Worm (Caenorhabditis elegans) whole organism, L4 larva: Measurements from ENCODE around the gene C17H12.10.

ENCODE experiments used
- F37D6.2 ChIP-seq: sonication (generic microtip); optimal IDR thresholded peaks from 2 replicates; lab custom pipeline; 2016; ENCODE audit warnings: mild to moderate bottlenecking, missing genetic modification characterization, missing compliant biosample characterization
- R02D3.7 ChIP-seq: fragments of 150-350 bp; sonication (generic microtip); optimal IDR thresholded peaks from 3 replicates; lab custom pipeline; 2014; ENCODE audit warnings: missing biosample characterization, missing genetic modification characterization
- T20F7.1 ChIP-seq: fragments of 200-800 bp; sonication (Bioruptor generic); optimal IDR thresholded peaks from 2 replicates; lab custom pipeline; 2018; ENCODE audit warnings: mild to moderate bottlenecking, missing genetic modification characterization, missing compliant biosample characterization
- T26A8.4 ChIP-seq: fragments of 200-800 bp; sonication (Bioruptor generic); IDR thresholded peaks from 2 replicates; pipeline ENCODE4 v1.3.6; 2022; ENCODE audit warnings: missing genetic modification characterization, missing compliant biosample characterization
- Y75B8A.6 ChIP-seq: fragments of 200-800 bp; sonication (Bioruptor generic); IDR thresholded peaks from 2 replicates; pipeline ENCODE4 v1.3.6; 2022; ENCODE audit warnings: missing genetic modification reagents, missing genetic modification characterization, missing compliant biosample characterization
- aha-1 ChIP-seq: fragments of 150-350 bp; peaks from one replicate; lab custom pipeline; 2014; ENCODE audit warnings: missing biosample characterization, missing genetic modification characterization
- ceh-20 ChIP-seq: fragments of 200-800 bp; sonication (Bioruptor generic); IDR thresholded peaks from 2 replicates; pipeline ENCODE4 v1.3.6; 2022; ENCODE audit warnings: missing genetic modification reagents, missing genetic modification characterization, missing compliant biosample characterization
- ces-1 ChIP-seq: fragments of 150-350 bp; sonication (generic microtip); optimal IDR thresholded peaks from 4 replicates; lab custom pipeline; 2014; ENCODE audit warnings: missing biosample characterization, missing genetic modification reagents, missing genetic modification characterization
- ctbp-1 ChIP-seq: fragments of 200-800 bp; sonication (Bioruptor generic); IDR thresholded peaks from 2 replicates; pipeline ENCODE4 v1.3.6; 2022; ENCODE audit warnings: missing genetic modification reagents, missing genetic modification characterization, missing compliant biosample characterization
- daf-16 ChIP-seq, 3 experiments: sonication (generic microtip); optimal IDR thresholded peaks; 2 replicates each; lab custom pipeline; 2016 to 2017; ENCODE audit warnings: missing genetic modification characterization in 3 of 3, missing genetic modification reagents in 3 of 3, mild to moderate bottlenecking in 2 of 3, missing compliant biosample characterization in 2 of 3, missing biosample characterization in 1 of 3, moderate library complexity in 1 of 3
- daf-19 ChIP-seq: fragments of 200-800 bp; sonication (Bioruptor generic); conservative IDR thresholded peaks from 2 replicates; pipeline ENCODE4 v1.3.6; 2022; ENCODE audit warnings: missing genetic modification characterization, missing compliant biosample characterization
- daf-8 ChIP-seq: fragments of 200-800 bp; sonication (Bioruptor generic); IDR thresholded peaks from 2 replicates; pipeline ENCODE4 v1.3.6; 2022; ENCODE audit warnings: missing genetic modification characterization, missing compliant biosample characterization
- dmd-6 ChIP-seq: fragments of 200-800 bp; sonication (Bioruptor generic); IDR thresholded peaks from 2 replicates; pipeline ENCODE4 v1.3.6; 2022; ENCODE audit warnings: missing genetic modification reagents, missing genetic modification characterization, missing compliant biosample characterization
- dmd-8 ChIP-seq: fragments of 200-800 bp; sonication (Bioruptor generic); IDR thresholded peaks from 2 replicates; pipeline ENCODE4 v1.3.6; 2022; ENCODE audit warnings: missing genetic modification characterization, missing compliant biosample characterization
- dmd-9 ChIP-seq: fragments of 200-800 bp; sonication (Bioruptor generic); IDR thresholded peaks from 2 replicates; pipeline ENCODE4 v1.3.6; 2022; ENCODE audit warnings: missing genetic modification reagents, missing genetic modification characterization, missing compliant biosample characterization
- dve-1 ChIP-seq: sonication (generic microtip); optimal IDR thresholded peaks from 2 replicates; lab custom pipeline; 2017; ENCODE audit warnings: antibody characterized with exemption, mild to moderate bottlenecking, missing genetic modification characterization, missing compliant biosample characterization; ENCODE audit not compliant: insufficient read depth
- egl-27 ChIP-seq: sonication (generic microtip); optimal IDR thresholded peaks from 3 replicates; lab custom pipeline; 2017; ENCODE audit warnings: missing biosample characterization, missing genetic modification reagents, missing genetic modification characterization
- fkh-10 ChIP-seq: fragments of 150-350 bp; optimal IDR thresholded peaks from 2 replicates; lab custom pipeline; 2014; ENCODE audit warnings: missing biosample characterization, missing genetic modification reagents, missing genetic modification characterization
- gei-8 ChIP-seq: fragments of 200-800 bp; sonication (Bioruptor generic); optimal IDR thresholded peaks from 2 replicates; lab custom pipeline; 2018; ENCODE audit warnings: mild to moderate bottlenecking, missing genetic modification characterization, missing compliant biosample characterization
- hif-1 ChIP-seq, 2 experiments: sonication (generic microtip); optimal IDR thresholded peaks; 2 replicates each; lab custom pipeline; 2016 to 2017; ENCODE audit warnings: missing compliant biosample characterization in 2 of 2, missing genetic modification characterization in 2 of 2, missing genetic modification reagents in 2 of 2, missing genotype in 2 of 2, mild to moderate bottlenecking in 1 of 2
- hlh-11 ChIP-seq: fragments of 200-800 bp; sonication (Bioruptor generic); optimal IDR thresholded peaks from 2 replicates; lab custom pipeline; 2018; ENCODE audit warnings: mild to moderate bottlenecking, missing genetic modification characterization, missing compliant biosample characterization
- lin-13 ChIP-seq: fragments of 150-350 bp; optimal IDR thresholded peaks from 2 replicates; lab custom pipeline; 2014; ENCODE audit warnings: missing biosample characterization, missing genetic modification reagents, missing genetic modification characterization
- madf-5 ChIP-seq, 2 experiments: fragments of 200-800 bp; sonication (Bioruptor generic); IDR thresholded peaks; 2 replicates each; pipeline ENCODE4 v1.3.6; 2022; ENCODE audit warnings: missing compliant biosample characterization in 2 of 2, missing genetic modification characterization in 2 of 2
- madf-9 ChIP-seq: fragments of 200-800 bp; sonication (Bioruptor generic); conservative IDR thresholded peaks from 2 replicates; pipeline ENCODE4 v1.3.6; 2022; ENCODE audit warnings: missing genetic modification reagents, missing genetic modification characterization, missing compliant biosample characterization
- mdt-29 ChIP-seq: fragments of 200-800 bp; sonication (Bioruptor generic); IDR thresholded peaks from 2 replicates; pipeline ENCODE4 v1.3.6; 2022; ENCODE audit warnings: missing genetic modification reagents, missing genetic modification characterization, missing compliant biosample characterization
- mxl-3 ChIP-seq: fragments of 200-800 bp; sonication (Bioruptor generic); optimal IDR thresholded peaks from 2 replicates; lab custom pipeline; 2018; ENCODE audit warnings: mild to moderate bottlenecking, missing genetic modification characterization, missing compliant biosample characterization
- nhr-10 ChIP-seq: fragments of 150-350 bp; optimal IDR thresholded peaks from 2 replicates; lab custom pipeline; 2014; ENCODE audit warnings: missing biosample characterization, missing genetic modification characterization
- nhr-102 ChIP-seq: sonication (generic microtip); optimal IDR thresholded peaks from 2 replicates; lab custom pipeline; 2016; ENCODE audit warnings: mild to moderate bottlenecking, missing genetic modification characterization, moderate library complexity, missing compliant biosample characterization
- nhr-25 ChIP-seq: sonication (generic microtip); optimal IDR thresholded peaks from 2 replicates; lab custom pipeline; 2017; ENCODE audit warnings: missing genetic modification characterization, mild to moderate bottlenecking, missing compliant biosample characterization, antibody characterized with exemption, moderate library complexity, borderline replicate concordance; ENCODE audit not compliant: insufficient read depth
- nhr-28 ChIP-seq: fragments of 150-350 bp; optimal IDR thresholded peaks from 2 replicates; lab custom pipeline; 2014; ENCODE audit warnings: missing biosample characterization, missing genetic modification characterization
- nhr-42 ChIP-seq: fragments of 200-800 bp; sonication (Bioruptor generic); IDR thresholded peaks from 2 replicates; pipeline ENCODE4 v1.3.6; 2022; ENCODE audit warnings: missing genetic modification characterization, missing compliant biosample characterization
- nhr-48 ChIP-seq: sonication (generic microtip); optimal IDR thresholded peaks from 2 replicates; lab custom pipeline; 2016; ENCODE audit warnings: mild to moderate bottlenecking, missing genetic modification characterization, missing compliant biosample characterization
- nhr-6 ChIP-seq: fragments of 150-350 bp; optimal IDR thresholded peaks from 2 replicates; lab custom pipeline; 2014; ENCODE audit warnings: missing biosample characterization, missing genetic modification characterization
- nhr-77 ChIP-seq: fragments of 150-350 bp; optimal IDR thresholded peaks from 2 replicates; lab custom pipeline; 2014; ENCODE audit warnings: missing biosample characterization, missing genetic modification characterization
- php-3 ChIP-seq: fragments of 200-800 bp; sonication (Bioruptor generic); IDR thresholded peaks from 2 replicates; pipeline ENCODE4 v1.3.6; 2022; ENCODE audit warnings: missing genetic modification reagents, missing genetic modification characterization, missing compliant biosample characterization
- pqm-1 ChIP-seq: sonication (generic microtip); optimal IDR thresholded peaks from 2 replicates; lab custom pipeline; 2017; ENCODE audit warnings: missing biosample characterization, missing genetic modification characterization
- spr-1 ChIP-seq: sonication (generic microtip); optimal IDR thresholded peaks from 2 replicates; lab custom pipeline; 2016; ENCODE audit warnings: mild to moderate bottlenecking, missing genetic modification characterization, missing compliant biosample characterization
- unc-62 ChIP-seq, 3 experiments: fragments of 150-350 bp in 1 of 3; sonication (generic microtip); optimal IDR thresholded peaks in 2 of 3; peaks in 1 of 3; 1 replicate in 1 of 3; 2 replicates in 2 of 3; lab custom pipeline; 2014 to 2017; ENCODE audit warnings: missing biosample characterization in 3 of 3, missing genetic modification characterization in 3 of 3, missing genetic modification reagents in 3 of 3, missing genotype in 1 of 3
- vab-7 ChIP-seq: fragments of 200-800 bp; sonication (Bioruptor generic); IDR thresholded peaks from 2 replicates; pipeline ENCODE4 v1.3.6; 2022; ENCODE audit warnings: missing genetic modification reagents, missing genetic modification characterization, missing compliant biosample characterization
- zag-1 ChIP-seq: fragments of 150-350 bp; optimal IDR thresholded peaks from 2 replicates; lab custom pipeline; 2014; ENCODE audit warnings: missing biosample characterization, missing genetic modification characterization
- zfp-3 ChIP-seq: fragments of 200-800 bp; sonication (Bioruptor generic); conservative IDR thresholded peaks from 2 replicates; pipeline ENCODE4 v1.3.6; 2022; ENCODE audit warnings: missing genetic modification reagents, missing genetic modification characterization, missing compliant biosample characterization
- ztf-11 ChIP-seq: fragments of 150-350 bp; optimal IDR thresholded peaks from 2 replicates; lab custom pipeline; 2014; ENCODE audit warnings: missing biosample characterization, missing genetic modification characterization

Gene C17H12.10

ce11 chrIV:6795529-6795928 lies 11.1 kb upstream of the C17H12.10 start, which contains the start of the genes C17H12.3 and C17H12.12:
TSS of gene C17H12.3 (minus strand) at chrIV:6795629.
TSS of gene C17H12.12 (plus strand) at chrIV:6795924.
- TF ChIP-seq ces-1 (GFP tag; lab: Kevin White, UChicago), result no peak
- TF ChIP-seq madf-5 (GFP tag; IDR thresholded peaks at IDR 0.05; lab: Robert Waterston, UW), result no peak
- TF ChIP-seq T20F7.1, result no peak
- TF ChIP-seq spr-1 (tag; lab: Kevin White, UChicago), result no peak
- no peak for TF ChIP-seq ctbp-1
- no peak for TF ChIP-seq nhr-102 (tag; lab: Kevin White, UChicago)
- TF ChIP-seq nhr-25 (tag; lab: Kevin White, UChicago), result no peak
- TF ChIP-seq egl-27 (tag; lab: Kevin White, UChicago), result no peak
- TF ChIP-seq vab-7 (GFP tag; lab: Robert Waterston, UW), result no peak
- TF ChIP-seq dmd-9 (GFP tag; lab: Robert Waterston, UW), result no peak
- no peak for TF ChIP-seq R02D3.7
- TF ChIP-seq madf-9, result no peak
- TF ChIP-seq Y75B8A.6, result no peak
- TF ChIP-seq hif-1 (tag; optimal IDR thresholded peaks at IDR 0.05; lab: Kevin White, UChicago), result no peak
- no peak for TF ChIP-seq nhr-42 (GFP tag; lab: Robert Waterston, UW)

DNA sequence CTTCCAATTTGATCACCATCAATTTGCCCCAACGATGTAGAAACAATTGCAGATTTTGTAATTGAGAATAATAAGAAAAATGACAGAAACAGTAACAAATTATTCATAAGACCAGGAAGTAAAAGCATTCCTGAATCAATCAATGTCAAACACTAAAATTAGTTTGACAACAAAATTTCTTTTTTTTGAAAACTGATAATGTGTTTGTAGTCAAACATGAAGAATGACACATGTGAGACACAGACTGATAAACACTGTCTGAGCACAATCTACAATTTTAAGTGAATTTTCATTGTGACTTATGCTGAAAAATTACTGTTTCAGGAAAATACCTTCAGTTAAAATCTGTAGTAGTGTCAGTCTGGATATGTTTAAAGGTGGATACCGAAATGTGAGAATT lies 4.5 kb upstream of the C17H12.10 start, which contains the start of the genes cest-4 and C17H12.11:
cest-4 (minus strand) TSS at position 206 of the 400 bp plus-strand sequence.
C17H12.11 (plus strand) TSS at position 256 of the 400 bp plus-strand sequence.
- TF ChIP-seq hlh-11 (peak; percentile 73), unc-62 (GFP tag; optimal IDR thresholded peaks at IDR 0.05 in 1 of 2; lab: Kevin White, UChicago) (no peak), unc-62 (tag; optimal IDR thresholded peaks at IDR 0.05; lab: Kevin White, UChicago) (no peak), Y75B8A.6 (no peak), aha-1 (tag; lab: Kevin White, UChicago) (peak; percentile 56), dmd-6 (peak; percentile 91), nhr-28 (tag; lab: Kevin White, UChicago) (peak; percentile 98), dve-1 (tag; lab: Kevin White, UChicago) (peak; percentile 79), pqm-1 (tag; lab: Kevin White, UChicago) (peak; percentile 88), dmd-8 (GFP tag; lab: Robert Waterston, UW) (no peak), ceh-20 (peak; percentile 43; the same call in 1 of the 2 replicates), nhr-77 (tag; lab: Kevin White, UChicago) (peak; percentile 71), T26A8.4 (no peak), fkh-10 (GFP tag; lab: Kevin White, UChicago) (no peak), mdt-29 (no peak), lin-13 (GFP tag; lab: Kevin White, UChicago) (no peak), nhr-6 (tag; lab: Kevin White, UChicago) (peak; percentile 7), php-3 (GFP tag; lab: Robert Waterston, UW) (peak; percentile 91), zag-1 (tag; lab: Kevin White, UChicago) (no peak), daf-16 (GFP tag; optimal IDR thresholded peaks at IDR 0.05; lab: Kevin White, UChicago) (no peak), daf-16 (tag; optimal IDR thresholded peaks at IDR 0.05; lab: Kevin White, UChicago) (peak; percentile 93), nhr-48 (peak; percentile 9), mxl-3 (peak; percentile 24)

- TF ChIP-seq T26A8.4 (no peak), mxl-3 (no peak), T20F7.1 (no peak), pqm-1 (tag; lab: Kevin White, UChicago) (no peak), zfp-3 (GFP tag; lab: Robert Waterston, UW) (no peak), daf-19 (GFP tag; lab: Robert Waterston, UW) (no peak), ctbp-1 (no peak), gei-8 (GFP tag; lab: Kevin White, UChicago) (no peak), nhr-10 (tag; lab: Kevin White, UChicago) (no peak), ztf-11 (tag; lab: Kevin White, UChicago) (no peak), F37D6.2 (tag; lab: Kevin White, UChicago) (no peak), daf-8 (GFP tag; lab: Robert Waterston, UW) (no peak)
Observed at ce11 chrIV:6803294-6803693, 3.3 kb upstream of the C17H12.10 start.
